Worm (Caenorhabditis elegans): Measurements from ENCODE around the gene tni-1.

The tni-1 gene

ce11 chrX:11377370-11377769, at the start of gene tni-1:
Gene tni-1, minus strand, starts transcription at chrX:11377470.
- TF ChIP-seq snpc-4 (tag; optimal IDR thresholded peaks at IDR 0.05): no peak
- no peak for TF ChIP-seq hmg-11 (tag; optimal IDR thresholded peaks at IDR 0.05)
- no peak for TF ChIP-seq nhr-77 (tag; optimal IDR thresholded peaks at IDR 0.05)
- TF ChIP-seq ceh-9 (tag; optimal IDR thresholded peaks at IDR 0.05): no peak
- TF ChIP-seq ama-1 (optimal IDR thresholded peaks at IDR 0.05): no peak
- no peak for TF ChIP-seq elt-1 (tag; optimal IDR thresholded peaks at IDR 0.05)
- no peak for TF ChIP-seq ceh-28 (tag; optimal IDR thresholded peaks at IDR 0.05)
- TF ChIP-seq R02D3.7 (tag; optimal IDR thresholded peaks at IDR 0.05): no peak
- TF ChIP-seq unc-39 (tag; optimal IDR thresholded peaks at IDR 0.05): no peak
- TF ChIP-seq eor-1 (tag; optimal IDR thresholded peaks at IDR 0.05): no peak
- TF ChIP-seq fkh-2 (tag; optimal IDR thresholded peaks at IDR 0.05): no peak
- TF ChIP-seq lsy-12 (tag; optimal IDR thresholded peaks at IDR 0.05): no peak
- no peak for TF ChIP-seq nhr-237 (tag; optimal IDR thresholded peaks at IDR 0.05)
- no peak for TF ChIP-seq elt-3 (tag; optimal IDR thresholded peaks at IDR 0.05)

DNA sequence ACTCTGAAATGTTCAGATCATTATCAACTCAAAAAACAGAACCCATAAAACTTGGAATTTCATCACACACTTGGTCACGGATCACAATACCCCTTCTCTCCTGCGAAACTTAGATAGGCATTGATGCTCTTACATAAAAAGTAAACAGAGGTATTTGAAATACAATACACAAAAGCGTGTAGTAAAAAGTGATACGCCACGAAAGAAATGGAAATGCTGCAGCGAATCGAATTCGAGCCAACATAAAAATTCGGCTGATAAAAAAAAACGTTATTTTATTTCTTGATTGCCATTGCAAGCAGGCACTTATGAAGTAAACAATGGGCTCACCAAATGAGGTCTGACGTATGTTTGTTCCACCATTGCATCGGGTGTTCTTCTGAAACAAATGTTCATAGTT, 49.4 kb upstream of the tni-1 start:
- TF ChIP-seq aly-2 (tag; optimal IDR thresholded peaks at IDR 0.05) (no peak), elt-2 (tag; optimal IDR thresholded peaks at IDR 0.05) (peak; percentile 57), nhr-43 (tag; optimal IDR thresholded peaks at IDR 0.05; ENCODE audit: poor library complexity, severe bottlenecking) (no peak)

DNA sequence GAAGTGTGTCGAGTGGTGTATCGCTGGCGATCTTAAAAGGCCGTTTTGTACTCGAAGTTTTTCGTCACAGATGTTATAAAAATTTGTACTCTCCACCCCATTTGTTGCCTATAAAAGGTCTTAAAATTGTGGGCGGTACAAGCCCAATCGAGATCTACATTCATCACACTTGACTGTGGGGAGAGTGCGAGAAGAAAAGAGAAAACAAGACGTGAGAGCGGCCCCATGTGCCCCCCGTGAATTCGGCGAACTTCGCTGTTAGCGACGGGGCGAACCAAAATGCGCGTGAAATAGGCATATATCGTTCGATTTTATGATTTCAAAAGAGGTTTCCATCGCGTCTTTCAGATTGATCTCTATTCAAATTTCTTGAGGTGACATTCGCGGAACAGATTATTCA, 42.7 kb upstream of the tni-1 start, which contains the start of gene F46C3.6:
F46C3.6 (minus strand) TSS at position 87 of the 400 bp plus-strand sequence.
- TF ChIP-seq nhr-25 (tag; optimal IDR thresholded peaks at IDR 0.05) (peak; percentile 72), elt-1 (tag; optimal IDR thresholded peaks at IDR 0.05) (no peak), jun-1 (tag; optimal IDR thresholded peaks at IDR 0.05) (no peak), nhr-23 (tag; optimal IDR thresholded peaks at IDR 0.05) (peak; percentile 4), ZK546.5 (tag; optimal IDR thresholded peaks at IDR 0.05) (no peak), fkh-2 (tag; optimal IDR thresholded peaks at IDR 0.05) (no peak), nhr-11 (tag; optimal IDR thresholded peaks at IDR 0.05) (no peak), nhr-76 (tag; optimal IDR thresholded peaks at IDR 0.05) (no peak)

ce11 chrX:11418667-11419066, 41.4 kb upstream of the tni-1 start, which contains the start of gene F46C3.2:
Gene F46C3.2, minus strand, starts transcription at chrX:11418767.
- TF ChIP-seq elt-2 (tag; optimal IDR thresholded peaks at IDR 0.05) (peak; percentile 24), pha-4 (tag; optimal IDR thresholded peaks at IDR 0.05) (peak; percentile 10), lin-39 (tag; optimal IDR thresholded peaks at IDR 0.05) (no peak), lsy-12 (tag; optimal IDR thresholded peaks at IDR 0.05) (no peak), unc-39 (tag; optimal IDR thresholded peaks at IDR 0.05) (no peak), snpc-4 (tag; optimal IDR thresholded peaks at IDR 0.05) (no peak), nhr-43 (tag; optimal IDR thresholded peaks at IDR 0.05; ENCODE audit: poor library complexity, severe bottlenecking) (no peak), nhr-23 (tag; optimal IDR thresholded peaks at IDR 0.05) (no peak), unc-62 (GFP tag; optimal IDR thresholded peaks at IDR 0.05) (no peak), fkh-10 (GFP tag; optimal IDR thresholded peaks at IDR 0.05) (no peak), tbx-2 (tag; optimal IDR thresholded peaks at IDR 0.05) (no peak)

DNA sequence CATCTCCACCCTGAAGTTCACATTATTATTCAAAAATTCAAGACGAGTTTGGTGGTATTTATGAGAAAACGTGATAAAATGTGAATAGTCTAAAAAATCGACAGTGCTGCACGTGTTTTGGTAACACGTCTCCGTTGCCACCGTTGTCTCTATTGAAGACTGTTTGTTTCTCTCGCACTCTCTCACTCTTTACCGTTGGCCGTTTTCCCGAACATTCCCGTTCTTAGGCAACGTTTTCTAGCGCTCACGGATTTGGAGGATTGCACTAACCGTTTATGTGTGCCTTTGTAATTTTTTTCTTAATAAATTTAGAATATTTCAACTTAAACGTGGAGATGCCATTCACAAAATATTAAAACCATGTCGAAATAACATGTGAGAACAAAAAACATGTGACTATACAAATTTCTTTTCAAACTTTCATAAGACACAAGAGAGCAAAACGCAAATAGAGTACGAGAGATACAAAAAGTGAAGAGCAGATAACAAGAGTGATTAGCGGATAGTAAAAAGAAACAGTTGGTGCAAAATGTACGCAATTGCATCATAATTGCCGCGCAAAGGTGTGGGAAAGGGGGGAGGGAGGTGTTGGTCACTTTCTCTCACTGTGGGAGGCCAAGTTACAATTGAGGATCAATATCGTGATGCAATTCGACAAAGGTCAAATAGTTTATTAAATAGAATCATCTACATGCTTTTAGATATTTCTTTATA, 37.7 kb upstream of the tni-1 start, which contains the start of gene pek-1:
pek-1 (minus strand) TSS at position 51 of the 714 bp plus-strand sequence.
- TF ChIP-seq nhr-25 (tag; optimal IDR thresholded peaks at IDR 0.05) (peak; percentile 66), nhr-28 (tag; optimal IDR thresholded peaks at IDR 0.05) (no peak), mml-1 (tag; optimal IDR thresholded peaks at IDR 0.05) (no peak), ztf-11 (tag; optimal IDR thresholded peaks at IDR 0.05) (no peak), lsy-12 (tag; optimal IDR thresholded peaks at IDR 0.05) (no peak), nhr-43 (tag; optimal IDR thresholded peaks at IDR 0.05; ENCODE audit: poor library complexity, severe bottlenecking) (peak; percentile 2), ceh-16 (tag; optimal IDR thresholded peaks at IDR 0.05) (no peak), lin-15B (tag; optimal IDR thresholded peaks at IDR 0.05) (no peak), nhr-237 (tag; optimal IDR thresholded peaks at IDR 0.05) (no peak), nhr-23 (tag; optimal IDR thresholded peaks at IDR 0.05) (peak; percentile 63), fkh-10 (GFP tag; optimal IDR thresholded peaks at IDR 0.05) (no peak), nhr-11 (tag; optimal IDR thresholded peaks at IDR 0.05) (no peak), nhr-77 (tag; optimal IDR thresholded peaks at IDR 0.05) (no peak), egl-5 (tag; optimal IDR thresholded peaks at IDR 0.05) (peak; percentile 52), elt-3 (tag; optimal IDR thresholded peaks at IDR 0.05) (no peak), ZK546.5 (tag; optimal IDR thresholded peaks at IDR 0.05) (no peak), zag-1 (tag; optimal IDR thresholded peaks at IDR 0.05) (no peak), egl-27 (tag; optimal IDR thresholded peaks at IDR 0.05) (no peak), nhr-67 (tag; optimal IDR thresholded peaks at IDR 0.05) (no peak), nfya-1 (tag; optimal IDR thresholded peaks at IDR 0.05; ENCODE audit: insufficient read depth) (peak; percentile 14), snpc-4 (tag; optimal IDR thresholded peaks at IDR 0.05) (no peak), ceh-9 (tag; optimal IDR thresholded peaks at IDR 0.05) (no peak), sea-2 (GFP tag; optimal IDR thresholded peaks at IDR 0.05) (no peak), pqm-1 (tag; optimal IDR thresholded peaks at IDR 0.05) (peak; percentile 11), unc-39 (tag; optimal IDR thresholded peaks at IDR 0.05) (no peak), nhr-12 (tag; optimal IDR thresholded peaks at IDR 0.05) (no peak), daf-12 (tag; optimal IDR thresholded peaks at IDR 0.05) (no peak), skn-1 (tag; optimal IDR thresholded peaks at IDR 0.05) (peak; percentile 2), lin-39 (tag; optimal IDR thresholded peaks at IDR 0.05) (no peak)

Measured in whole organism, L3 larva.